Fruit fly (Drosophila melanogaster) Kc167 (cell line): ENCODE results near the gene ACXB.

Experiments
- Sin3A ChIP-seq: fragments of >200 bp; optimal IDR thresholded peaks from 2 replicates; lab custom pipeline; 2018; ENCODE audit warnings: missing external identifiers
- h ChIP-seq: fragments of >200 bp; optimal IDR thresholded peaks from 3 replicates; lab custom pipeline; 2018; ENCODE audit warnings: missing external identifiers
- insv ChIP-seq: fragments of >200 bp; optimal IDR thresholded peaks from 3 replicates; lab custom pipeline; 2018; ENCODE audit warnings: missing external identifiers

dm6 chr2L:12950682-12951081 is 34.1 kb downstream of the ACXB start:
- TF ChIP-seq Sin3A (lab: Kevin White, UChicago) (no peak), h (lab: Kevin White, UChicago) (no peak), insv (no peak)
